Worm (Caenorhabditis elegans) whole organism, late embryonic: Measurements from ENCODE around the gene dmsr-16.
A peak's percentile ranks its signal among the peaks of the same experiment; 100 is the strongest.

Experiments used
- ceh-6 ChIP-seq: fragments of 200-800 bp; sonication (Bioruptor generic); optimal IDR thresholded peaks from 2 replicates; lab custom pipeline; 2018; ENCODE audit warnings: mild to moderate bottlenecking, missing genetic modification characterization, missing compliant biosample characterization
- dmd-4 ChIP-seq: sonication (generic microtip); optimal IDR thresholded peaks from 2 replicates; lab custom pipeline; 2016; ENCODE audit warnings: borderline replicate concordance, missing genetic modification characterization, missing compliant biosample characterization
- nhr-232 ChIP-seq: sonication (generic microtip); optimal IDR thresholded peaks from 2 replicates; lab custom pipeline; 2016; ENCODE audit warnings: missing genetic modification characterization, missing compliant biosample characterization
- pax-1 ChIP-seq: fragments of 150-350 bp; optimal IDR thresholded peaks from 2 replicates; lab custom pipeline; 2014; ENCODE audit warnings: missing biosample characterization, missing genetic modification characterization
- sdc-2 ChIP-seq: sonication (generic microtip); optimal IDR thresholded peaks from 2 replicates; lab custom pipeline; 2016; ENCODE audit warnings: missing genotype, missing genetic modification characterization, missing compliant biosample characterization
- unc-55 ChIP-seq: sonication (generic microtip); optimal IDR thresholded peaks from 2 replicates; lab custom pipeline; 2017; ENCODE audit warnings: missing biosample characterization, missing genetic modification reagents, missing genetic modification characterization

The dmsr-16 gene

DNA sequence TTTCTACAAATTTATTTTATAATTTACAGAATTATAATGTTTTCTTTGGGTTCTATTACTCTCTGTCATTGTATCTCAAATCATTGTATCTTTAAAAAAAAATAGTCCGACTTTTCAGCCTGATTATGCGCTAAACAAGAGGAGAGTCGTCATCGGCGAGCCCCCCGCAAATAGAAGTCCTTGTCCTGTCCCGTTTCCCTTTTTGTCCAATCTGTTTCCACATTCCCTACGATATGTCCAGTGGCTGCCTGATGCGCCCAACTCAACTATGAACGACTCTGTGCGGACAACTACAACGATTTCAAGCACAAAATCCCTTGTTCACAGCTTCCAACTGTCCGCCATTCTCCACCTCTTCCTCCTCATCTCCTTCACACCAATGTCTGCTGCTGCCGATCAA is 50.8 kb downstream of the dmsr-16 start, which contains the start of gene dbl-1:
Gene dbl-1 (plus strand): TSS at position 119 of the 400 bp plus-strand sequence.
- no peak for TF ChIP-seq unc-55
- TF ChIP-seq dmd-4 (tag; lab: Kevin White, UChicago): no peak
- no peak for TF ChIP-seq nhr-232 (tag; lab: Kevin White, UChicago)
- no peak for TF ChIP-seq ceh-6 (GFP tag; lab: Kevin White, UChicago)
- no peak for TF ChIP-seq pax-1 (tag; lab: Kevin White, UChicago)
- peak; percentile 11 for TF ChIP-seq sdc-2 (tag; lab: Kevin White, UChicago)
